Worm (Caenorhabditis elegans) whole organism, young adult: ENCODE measurements around the gene ZK795.3.

Experiments
- B0336.3 ChIP-seq: fragments of 200-800 bp; sonication (Bioruptor generic); IDR thresholded peaks from 2 replicates; pipeline ENCODE4 v1.3.6; 2022; ENCODE audit warnings: missing genetic modification characterization, missing compliant biosample characterization
- C06A6.2 ChIP-seq: fragments of 200-800 bp; sonication (Bioruptor generic); conservative IDR thresholded peaks from 2 replicates; pipeline ENCODE4 v1.3.6; 2022; ENCODE audit warnings: missing genetic modification characterization, missing compliant biosample characterization
- C17E4.6 ChIP-seq: fragments of 200-800 bp; sonication (Bioruptor generic); IDR thresholded peaks from 2 replicates; pipeline ENCODE4 v1.3.6; 2022; ENCODE audit warnings: missing genetic modification reagents, missing genetic modification characterization, missing compliant biosample characterization
- F22D6.2 ChIP-seq: sonication (generic microtip); optimal IDR thresholded peaks from 2 replicates; lab custom pipeline; 2016; ENCODE audit warnings: mild to moderate bottlenecking, missing genetic modification characterization, missing compliant biosample characterization
- F55B11.4 ChIP-seq: sonication (generic microtip); optimal IDR thresholded peaks from 2 replicates; lab custom pipeline; 2016; ENCODE audit warnings: missing compliant biosample characterization, missing genetic modification characterization, borderline replicate concordance; ENCODE audit not compliant: insufficient read depth
- F57A8.1 ChIP-seq: fragments of 200-800 bp; sonication (Bioruptor generic); optimal IDR thresholded peaks from 2 replicates; lab custom pipeline; 2018; ENCODE audit warnings: mild to moderate bottlenecking, missing genetic modification characterization, moderate library complexity, missing compliant biosample characterization
- F57C9.4 ChIP-seq: sonication (generic microtip); optimal IDR thresholded peaks from 2 replicates; lab custom pipeline; 2017; ENCODE audit warnings: mild to moderate bottlenecking, missing genetic modification characterization, missing compliant biosample characterization
- T26A5.8 ChIP-seq: sonication (generic microtip); optimal IDR thresholded peaks from 2 replicates; lab custom pipeline; 2016; ENCODE audit warnings: missing genetic modification characterization, missing compliant biosample characterization
- Y53G8AR.9 ChIP-seq: fragments of 200-800 bp; sonication (Bioruptor generic); conservative IDR thresholded peaks from 2 replicates; pipeline ENCODE4 v1.3.6; 2022; ENCODE audit warnings: missing genetic modification reagents, missing genetic modification characterization, missing compliant biosample characterization
- Y56A3A.18 ChIP-seq: fragments of 200-800 bp; sonication (Bioruptor generic); IDR thresholded peaks from 2 replicates; pipeline ENCODE4 v1.3.6; 2022; ENCODE audit warnings: missing genetic modification reagents, missing genetic modification characterization, missing compliant biosample characterization
- aptf-2 ChIP-seq: fragments of 200-800 bp; sonication (Bioruptor generic); conservative IDR thresholded peaks from 2 replicates; pipeline ENCODE4 v1.3.6; 2022; ENCODE audit warnings: missing genetic modification reagents, missing genetic modification characterization, missing compliant biosample characterization
- attf-6 ChIP-seq: fragments of 200-800 bp; sonication (Bioruptor generic); IDR thresholded peaks from 2 replicates; pipeline ENCODE4 v1.3.6; 2022; ENCODE audit warnings: missing genetic modification reagents, missing genetic modification characterization, missing compliant biosample characterization
- cebp-1 ChIP-seq, 2 experiments: fragments of 200-800 bp in 1 of 2; sonication (Bioruptor generic) in 1 of 2; sonication (generic microtip) in 1 of 2; IDR thresholded peaks in 1 of 2; optimal IDR thresholded peaks in 1 of 2; 2 replicates each; pipeline versions ENCODE4 v1.3.6 to Lab custom; 2017 to 2022; ENCODE audit warnings: missing compliant biosample characterization in 2 of 2, missing genetic modification characterization in 2 of 2, mild to moderate bottlenecking in 1 of 2, missing genetic modification reagents in 1 of 2, moderate library complexity in 1 of 2
- ceh-100 ChIP-seq: fragments of 200-800 bp; sonication (Bioruptor generic); IDR thresholded peaks from 2 replicates; pipeline ENCODE4 v1.3.6; 2022; ENCODE audit warnings: missing genetic modification reagents, missing genetic modification characterization, missing compliant biosample characterization
- chd-7 ChIP-seq: sonication (generic microtip); optimal IDR thresholded peaks from 2 replicates; lab custom pipeline; 2016; ENCODE audit warnings: mild to moderate bottlenecking, missing genetic modification characterization, moderate library complexity, missing compliant biosample characterization
- dox-1 ChIP-seq: fragments of 200-800 bp; sonication (Bioruptor generic); IDR thresholded peaks from 2 replicates; pipeline ENCODE4 v1.3.6; 2022; ENCODE audit warnings: missing genetic modification reagents, missing genetic modification characterization, missing compliant biosample characterization
- dpl-1 ChIP-seq: fragments of 150-350 bp; optimal IDR thresholded peaks from 2 replicates; lab custom pipeline; 2014; ENCODE audit warnings: missing biosample characterization, missing genetic modification reagents, missing genetic modification characterization
- efl-1 ChIP-seq: fragments of 150-350 bp; optimal IDR thresholded peaks from 2 replicates; lab custom pipeline; 2014; ENCODE audit warnings: missing biosample characterization, missing genetic modification reagents, missing genetic modification characterization
- egl-44 ChIP-seq: fragments of 200-800 bp; sonication (Bioruptor generic); IDR thresholded peaks from 2 replicates; pipeline ENCODE4 v1.3.6; 2022; ENCODE audit warnings: missing genetic modification reagents, missing genetic modification characterization, missing compliant biosample characterization
- ekl-4 ChIP-seq: fragments of 200-800 bp; sonication (Bioruptor generic); IDR thresholded peaks from 2 replicates; pipeline ENCODE4 v1.3.6; 2022; ENCODE audit warnings: missing genetic modification reagents, missing genetic modification characterization, missing compliant biosample characterization
- hlh-12 ChIP-seq: sonication (generic microtip); optimal IDR thresholded peaks from 2 replicates; lab custom pipeline; 2016; ENCODE audit warnings: missing genetic modification characterization, missing compliant biosample characterization
- hlh-26 ChIP-seq: fragments of 200-800 bp; sonication (Bioruptor generic); conservative IDR thresholded peaks from 2 replicates; pipeline ENCODE4 v1.3.6; 2022; ENCODE audit warnings: missing genetic modification reagents, missing genetic modification characterization, missing compliant biosample characterization
- lag-1 ChIP-seq: fragments of 200-800 bp; sonication (Bioruptor generic); IDR thresholded peaks from 2 replicates; pipeline ENCODE4 v1.3.6; 2022; ENCODE audit warnings: missing genetic modification reagents, missing genetic modification characterization, missing compliant biosample characterization
- let-607 ChIP-seq, 2 experiments: fragments of 200-800 bp in 1 of 2; sonication (Bioruptor generic) in 1 of 2; sonication (generic microtip) in 1 of 2; optimal IDR thresholded peaks; 2 replicates each; lab custom pipeline; 2016 to 2018; ENCODE audit warnings: mild to moderate bottlenecking in 2 of 2, missing compliant biosample characterization in 2 of 2, missing genetic modification characterization in 2 of 2, moderate library complexity in 2 of 2, missing genotype in 1 of 2
- madf-10 ChIP-seq: sonication (generic microtip); optimal IDR thresholded peaks from 2 replicates; lab custom pipeline; 2016; ENCODE audit warnings: mild to moderate bottlenecking, missing genetic modification characterization, missing compliant biosample characterization
- madf-8 ChIP-seq: fragments of 200-800 bp; sonication (Bioruptor generic); conservative IDR thresholded peaks from 2 replicates; pipeline ENCODE4 v1.3.6; 2022; ENCODE audit warnings: missing genetic modification reagents, missing genetic modification characterization, missing compliant biosample characterization
- mcd-1 ChIP-seq: fragments of 200-800 bp; sonication (Bioruptor generic); IDR thresholded peaks from 2 replicates; pipeline ENCODE4 v1.3.6; 2022; ENCODE audit warnings: missing genetic modification reagents, missing genetic modification characterization, missing compliant biosample characterization
- mes-4 ChIP-seq: sonication (generic microtip); optimal IDR thresholded peaks from 2 replicates; lab custom pipeline; 2016; ENCODE audit warnings: missing genotype, missing genetic modification characterization, missing compliant biosample characterization
- nfya-1 ChIP-seq: sonication (generic microtip); optimal IDR thresholded peaks from 2 replicates; lab custom pipeline; 2017; ENCODE audit warnings: antibody characterized with exemption, missing compliant biosample characterization, missing genetic modification characterization, borderline replicate concordance; ENCODE audit not compliant: insufficient read depth
- pbrm-1 ChIP-seq: fragments of 200-800 bp; sonication (Bioruptor generic); IDR thresholded peaks from 2 replicates; pipeline ENCODE4 v1.3.6; 2022; ENCODE audit warnings: missing genetic modification reagents, missing genetic modification characterization, missing compliant biosample characterization
- pha-4 ChIP-seq: fragments of 150-350 bp; sonication (generic microtip); optimal IDR thresholded peaks from 2 replicates; lab custom pipeline; 2014; ENCODE audit warnings: missing biosample characterization, missing genetic modification reagents, missing genetic modification characterization
- rcor-1 ChIP-seq: fragments of 200-800 bp; sonication (Bioruptor generic); IDR thresholded peaks from 2 replicates; pipeline ENCODE4 v1.3.6; 2022; ENCODE audit warnings: missing genetic modification reagents, missing genetic modification characterization, missing compliant biosample characterization
- rec-8 ChIP-seq, 2 experiments: sonication (generic microtip); optimal IDR thresholded peaks; 2 replicates each; lab custom pipeline; 2016; ENCODE audit warnings: mild to moderate bottlenecking in 2 of 2, missing genetic modification characterization in 2 of 2, missing genetic modification reagents in 2 of 2, missing genotype in 2 of 2, missing biosample characterization in 1 of 2, missing compliant biosample characterization in 1 of 2, moderate library complexity in 1 of 2
- sea-2 ChIP-seq: fragments of 200-800 bp; sonication (Bioruptor generic); IDR thresholded peaks from 2 replicates; pipeline ENCODE4 v1.3.6; 2022; ENCODE audit warnings: missing genetic modification characterization, missing compliant biosample characterization
- snpc-1.3 ChIP-seq: sonication (generic microtip); optimal IDR thresholded peaks from 2 replicates; lab custom pipeline; 2017; ENCODE audit warnings: missing genetic modification characterization, mild to moderate bottlenecking, missing compliant biosample characterization, antibody characterized with exemption, moderate library complexity, missing genotype, missing genetic modification reagents; ENCODE audit not compliant: insufficient read depth
- sptf-2 ChIP-seq: fragments of 200-800 bp; sonication (Bioruptor generic); optimal IDR thresholded peaks from 2 replicates; lab custom pipeline; 2018; ENCODE audit warnings: mild to moderate bottlenecking, missing genetic modification characterization, missing compliant biosample characterization
- tbx-9 ChIP-seq: sonication (generic microtip); optimal IDR thresholded peaks from 2 replicates; lab custom pipeline; 2016; ENCODE audit warnings: borderline replicate concordance, missing genetic modification characterization, inconsistent platforms, missing compliant biosample characterization
- unc-130 ChIP-seq: sonication (generic microtip); optimal IDR thresholded peaks from 2 replicates; lab custom pipeline; 2016; ENCODE audit warnings: missing genetic modification reagents, missing genetic modification characterization, missing compliant biosample characterization
- unc-62 ChIP-seq: fragments of 150-350 bp; optimal IDR thresholded peaks from 2 replicates; lab custom pipeline; 2014; ENCODE audit warnings: missing biosample characterization, missing genetic modification reagents, missing genetic modification characterization
- xnd-1 ChIP-seq: sonication (generic microtip); optimal IDR thresholded peaks from 2 replicates; lab custom pipeline; 2016; ENCODE audit warnings: missing genotype, missing genetic modification reagents, missing genetic modification characterization, missing compliant biosample characterization
- zim-3 ChIP-seq: sonication (generic microtip); optimal IDR thresholded peaks from 2 replicates; lab custom pipeline; 2017; ENCODE audit warnings: mild to moderate bottlenecking, missing genetic modification characterization, moderate library complexity, missing compliant biosample characterization
- ztf-25 ChIP-seq: fragments of 200-800 bp; sonication (Bioruptor generic); IDR thresholded peaks from 2 replicates; pipeline ENCODE4 v1.3.6; 2022; ENCODE audit warnings: missing genetic modification reagents, missing genetic modification characterization, missing compliant biosample characterization

The ZK795.3 gene

DNA sequence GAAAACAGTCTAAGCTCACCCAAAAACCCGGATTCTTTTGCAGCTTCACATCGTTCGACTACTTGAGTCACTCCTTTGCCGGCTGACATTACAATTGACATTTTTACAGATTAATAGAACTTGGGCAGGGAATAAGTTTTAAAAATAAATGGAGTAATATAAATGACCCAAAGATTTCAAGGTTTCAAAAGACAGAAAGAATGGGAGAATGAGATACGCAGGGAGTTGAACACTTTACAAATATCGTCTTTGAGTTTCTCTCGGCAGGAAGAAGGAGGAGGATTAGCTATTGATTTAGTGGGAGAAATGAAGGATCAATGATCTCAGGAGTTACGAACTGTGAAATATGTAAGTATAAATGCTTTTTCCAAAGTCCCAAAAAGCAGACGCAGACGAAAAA, 26.8 kb downstream of the ZK795.3 start, which contains the start of gene K08E7.8:
Gene K08E7.8 (minus strand): TSS at position 101 of the 400 bp plus-strand sequence.
- TF ChIP-seq ekl-4 (GFP tag; lab: Robert Waterston, UW) (no peak), sptf-2 (GFP tag; lab: Kevin White, UChicago) (no peak)

DNA sequence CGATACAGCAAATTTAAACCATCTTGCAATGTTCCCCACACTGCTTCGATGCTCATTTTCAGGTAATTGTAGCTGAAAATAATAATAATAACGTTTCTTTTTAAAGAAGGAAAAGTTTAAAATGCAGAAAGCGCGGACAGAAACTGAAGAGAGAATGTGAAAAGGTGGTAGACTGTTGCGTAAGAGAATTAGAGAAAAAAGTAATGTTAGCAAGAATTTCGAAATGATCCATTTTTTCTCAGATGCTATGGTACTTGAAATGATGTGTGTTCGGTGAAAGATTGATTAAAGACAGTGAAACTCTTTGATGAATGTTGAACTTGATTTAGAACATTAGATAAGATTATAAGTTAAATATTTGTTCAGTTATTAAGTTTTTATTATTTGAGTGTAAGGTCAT, 31.2 kb downstream of the ZK795.3 start, which contains the start of gene cul-6:
Gene cul-6 (minus strand): TSS at position 79 of the 400 bp plus-strand sequence.
- TF ChIP-seq efl-1 (GFP tag; lab: Kevin White, UChicago) (no peak), cebp-1 (GFP tag; IDR thresholded peaks at IDR 0.05; lab: Robert Waterston, UW) (no peak), cebp-1 (tag; optimal IDR thresholded peaks at IDR 0.05; lab: Kevin White, UChicago) (peak; percentile 55), ztf-25 (GFP tag; lab: Robert Waterston, UW) (no peak), snpc-1.3 (tag; lab: Kevin White, UChicago) (no peak), T26A5.8 (tag; lab: Kevin White, UChicago) (no peak), hlh-12 (tag; lab: Kevin White, UChicago) (no peak), egl-44 (GFP tag; lab: Robert Waterston, UW) (no peak)

DNA sequence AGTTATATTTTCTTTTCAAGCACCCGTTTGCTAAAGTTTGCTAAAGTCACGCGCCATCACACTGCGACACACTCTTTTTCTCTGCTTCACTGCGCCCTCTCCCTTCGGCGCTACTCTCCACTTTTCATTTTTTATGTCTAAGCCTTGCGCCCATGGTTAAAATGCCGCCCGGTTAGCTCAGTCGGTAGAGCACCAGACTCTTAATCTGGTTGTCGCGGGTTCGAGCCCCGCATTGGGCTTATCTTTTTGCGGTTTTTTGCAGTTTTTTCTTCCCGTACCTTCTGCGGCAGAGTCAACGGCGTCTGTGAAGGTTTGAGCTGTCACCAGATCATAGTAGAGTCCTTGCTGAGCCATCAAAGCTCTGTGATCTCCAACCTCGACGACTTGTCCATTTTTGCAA, 35.4 kb downstream of the ZK795.3 start:
- TF ChIP-seq tbx-9 (tag; lab: Kevin White, UChicago): no peak
- TF ChIP-seq Y56A3A.18 (GFP tag; lab: Robert Waterston, UW): peak; percentile 63; the same call in 1 of the 2 replicates
- TF ChIP-seq C06A6.2 (GFP tag; lab: Robert Waterston, UW): 0 out of 2 replicates have a peak, but pooled peaks have one; percentile 35
- no peak for TF ChIP-seq F55B11.4
- TF ChIP-seq madf-8 (GFP tag; lab: Robert Waterston, UW): no peak
- peak; percentile 76 for TF ChIP-seq mcd-1 (GFP tag; lab: Robert Waterston, UW)
- 0 out of 2 replicates have a peak, but pooled peaks have one; percentile 51 for TF ChIP-seq pbrm-1 (GFP tag; lab: Robert Waterston, UW)
- peak; percentile 76 for TF ChIP-seq zim-3 (tag; lab: Kevin White, UChicago)
- peak; percentile 66; the same call in 1 of the 2 replicates for TF ChIP-seq attf-6
- TF ChIP-seq ekl-4 (GFP tag; lab: Robert Waterston, UW): peak; percentile 68
- peak; percentile 74 for TF ChIP-seq chd-7 (tag; lab: Kevin White, UChicago)
- TF ChIP-seq unc-62 (GFP tag; lab: Kevin White, UChicago): no peak
- peak; percentile 13 to 44 for TF ChIP-seq let-607 (tag; optimal IDR thresholded peaks at IDR 0.05; lab: Kevin White, UChicago)
- TF ChIP-seq T26A5.8 (tag; lab: Kevin White, UChicago): no peak
- TF ChIP-seq dpl-1: no peak
- TF ChIP-seq F22D6.2 (tag; lab: Kevin White, UChicago): no peak
- TF ChIP-seq unc-130 (GFP tag; lab: Kevin White, UChicago): peak; percentile 50
- TF ChIP-seq B0336.3 (GFP tag; lab: Robert Waterston, UW): peak; percentile 71
- peak; percentile 68 to 84 for TF ChIP-seq rec-8 (tag; optimal IDR thresholded peaks at IDR 0.05; lab: Kevin White, UChicago)
- TF ChIP-seq pha-4 (tag; lab: Kevin White, UChicago): no peak
- TF ChIP-seq ceh-100 (GFP tag; lab: Robert Waterston, UW): peak; percentile 60
- TF ChIP-seq nfya-1 (tag; lab: Kevin White, UChicago): no peak
- TF ChIP-seq F57A8.1 (GFP tag; lab: Kevin White, UChicago): no peak
- TF ChIP-seq Y53G8AR.9 (GFP tag; lab: Robert Waterston, UW): peak; percentile 64; the same call in 1 of the 2 replicates
- TF ChIP-seq lag-1 (GFP tag; lab: Robert Waterston, UW): no peak
- no peak for TF ChIP-seq sea-2 (GFP tag; lab: Robert Waterston, UW)
- TF ChIP-seq cebp-1 (GFP tag; IDR thresholded peaks at IDR 0.05; lab: Robert Waterston, UW): peak; percentile 43
- TF ChIP-seq cebp-1 (tag; optimal IDR thresholded peaks at IDR 0.05; lab: Kevin White, UChicago): peak; percentile 76
- TF ChIP-seq C17E4.6 (GFP tag; lab: Robert Waterston, UW): no peak
- TF ChIP-seq F57C9.4: no peak
- TF ChIP-seq mes-4 (tag; lab: Kevin White, UChicago): peak; percentile 18
- TF ChIP-seq aptf-2: 0 out of 2 replicates have a peak, but pooled peaks have one; percentile 59
- TF ChIP-seq xnd-1 (tag; lab: Kevin White, UChicago): no peak
- TF ChIP-seq dox-1 (GFP tag; lab: Robert Waterston, UW): peak; percentile 86
- no peak for TF ChIP-seq snpc-1.3 (tag; lab: Kevin White, UChicago)
- peak; percentile 81 for TF ChIP-seq madf-10 (tag; lab: Kevin White, UChicago)
- TF ChIP-seq rcor-1 (GFP tag; lab: Robert Waterston, UW): 0 out of 2 replicates have a peak, but pooled peaks have one; percentile 20
- no peak for TF ChIP-seq hlh-26 (GFP tag; lab: Robert Waterston, UW)
- TF ChIP-seq sptf-2 (GFP tag; lab: Kevin White, UChicago): no peak
